Fruit fly (Drosophila melanogaster): Measurements from ENCODE around the gene CG8745.
A peak's percentile ranks its signal among the peaks of the same experiment; 100 is the strongest.

CG8745 gene

dm6 chr3L:13905515-13905914 lies 38.8 kb upstream of the CG8745 start (continued):
- TF ChIP-seq vri (GFP tag; optimal IDR thresholded peaks at IDR 0.05) (no peak), Sox14 (GFP tag; optimal IDR thresholded peaks at IDR 0.05) (no peak), CG16779 (tag; optimal IDR thresholded peaks at IDR 0.05) (no peak), cyc (GFP tag; optimal IDR thresholded peaks at IDR 0.05) (no peak)

dm6 chr3L:13904426-13904825 lies 37.7 kb upstream of the CG8745 start:
- no peak for TF ChIP-seq net (GFP tag; optimal IDR thresholded peaks at IDR 0.05)
- TF ChIP-seq achi (GFP tag; optimal IDR thresholded peaks at IDR 0.05), result peak; percentile 63

DNA sequence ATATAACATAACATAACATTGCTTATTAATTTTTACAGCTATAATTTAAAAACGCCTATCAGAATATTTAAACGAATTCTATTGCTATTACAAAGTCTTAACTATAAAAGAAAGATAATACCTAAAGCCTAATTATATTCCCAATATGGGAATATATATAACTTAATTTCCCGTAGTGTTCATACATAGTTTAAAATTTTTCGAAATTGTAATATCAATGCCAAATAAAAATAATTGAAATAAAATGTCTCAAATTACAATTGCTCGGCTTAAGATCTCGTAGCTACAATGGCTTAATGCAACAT lies 37.3 kb upstream of the CG8745 start:
- TF ChIP-seq pdm3 (GFP tag; optimal IDR thresholded peaks at IDR 0.05), result no peak
- peak; percentile 20 for TF ChIP-seq CG32006 (GFP tag; optimal IDR thresholded peaks at IDR 0.05)
- no peak for TF ChIP-seq ss (GFP tag; optimal IDR thresholded peaks at IDR 0.05)
- no peak for TF ChIP-seq Met (GFP tag; optimal IDR thresholded peaks at IDR 0.05)
- TF ChIP-seq Eip78C (GFP tag), result peak; percentile 67
- TF ChIP-seq Eip75B (GFP tag; optimal IDR thresholded peaks at IDR 0.05), result no peak
- no peak for TF ChIP-seq fd85E (GFP tag; optimal IDR thresholded peaks at IDR 0.05)
- no peak for TF ChIP-seq Hr38 (GFP tag; optimal IDR thresholded peaks at IDR 0.05)
- TF ChIP-seq CG8119 (GFP tag; IDR thresholded peaks at IDR 0.05), result no peak
- no peak for TF ChIP-seq cyc (GFP tag; optimal IDR thresholded peaks at IDR 0.05)
- TF ChIP-seq Ets96B (tag; optimal IDR thresholded peaks at IDR 0.05), result peak; percentile 11
- no peak for TF ChIP-seq Sox15 (GFP tag; optimal IDR thresholded peaks at IDR 0.05)
- no peak for TF ChIP-seq CG6792 (GFP tag; optimal IDR thresholded peaks at IDR 0.05)

dm6 chr3L:13903186-13904020 lies 36.7 kb upstream of the CG8745 start, which contains the start of gene dysc:
Gene dysc, minus strand, starts transcription at chr3L:13903236.
- TF ChIP-seq Lpt (GFP tag; optimal IDR thresholded peaks at IDR 0.05) (no peak), esn (GFP tag; optimal IDR thresholded peaks at IDR 0.05) (peak; percentile 8), CG4318 (GFP tag; optimal IDR thresholded peaks at IDR 0.05) (no peak), CG8632 (GFP tag; optimal IDR thresholded peaks at IDR 0.05) (peak; percentile 4), cyc (GFP tag; optimal IDR thresholded peaks at IDR 0.05) (no peak), fd85E (GFP tag; optimal IDR thresholded peaks at IDR 0.05) (no peak), dsx (GFP tag; optimal IDR thresholded peaks at IDR 0.05; ENCODE audit: poor library complexity, severe bottlenecking) (peak; percentile 16), CG11762 (GFP tag; optimal IDR thresholded peaks at IDR 0.05; ENCODE audit: insufficient read depth) (no peak), vri (GFP tag; optimal IDR thresholded peaks at IDR 0.05) (no peak), CG16779 (tag; optimal IDR thresholded peaks at IDR 0.05) (no peak), lz (GFP tag; optimal IDR thresholded peaks at IDR 0.05) (no peak), Gug (GFP tag; IDR thresholded peaks at IDR 0.05) (no peak), CG10631 (GFP tag; optimal IDR thresholded peaks at IDR 0.05) (peak; percentile 2), dac (GFP tag; optimal IDR thresholded peaks at IDR 0.05) (no peak), CG32006 (GFP tag; optimal IDR thresholded peaks at IDR 0.05) (peak; percentile 6), CG3032 (tag; optimal IDR thresholded peaks at IDR 0.05) (peak; percentile 21), CG15336 (GFP tag; IDR thresholded peaks at IDR 0.05) (0 out of 2 replicates have a peak, but pooled peaks have one; percentile 18), Ets96B (tag; optimal IDR thresholded peaks at IDR 0.05) (peak; percentile 42), achi (GFP tag; optimal IDR thresholded peaks at IDR 0.05) (peak; percentile 15), CG8119 (GFP tag; IDR thresholded peaks at IDR 0.05) (no peak; the same call in 2 of the 3 replicates), Met (GFP tag; optimal IDR thresholded peaks at IDR 0.05) (no peak), Hr4 (GFP tag; optimal IDR thresholded peaks at IDR 0.05) (no peak), CG6792 (GFP tag; optimal IDR thresholded peaks at IDR 0.05) (no peak)

dm6 chr3L:13900635-13901034 lies 33.9 kb upstream of the CG8745 start:
- TF ChIP-seq CG6808 (GFP tag; optimal IDR thresholded peaks at IDR 0.05), result no peak
- TF ChIP-seq CG11902 (GFP tag; optimal IDR thresholded peaks at IDR 0.05), result no peak
- TF ChIP-seq CG8119 (GFP tag; IDR thresholded peaks at IDR 0.05), result no peak
- TF ChIP-seq fd85E (GFP tag; optimal IDR thresholded peaks at IDR 0.05), result no peak
- TF ChIP-seq CG10631 (GFP tag; optimal IDR thresholded peaks at IDR 0.05), result no peak
- no peak for TF ChIP-seq CG4318 (GFP tag; optimal IDR thresholded peaks at IDR 0.05)
